Fruit fly (Drosophila melanogaster) ovary, adult (tissue): Measurements from ENCODE around the gene bin.

Experiments
- CG17801 ChIP-seq: fragments of 200-800 bp; optimal IDR thresholded peaks from 2 replicates; lab custom pipeline; 2019; ENCODE audit warnings: missing biosample characterization, mild to moderate bottlenecking, missing genetic modification characterization, moderate library complexity; ENCODE audit not compliant: partially characterized antibody

bin gene

dm6 chr3L:6990288-6990687, at the start of gene bin:
Gene bin (plus strand): TSS chr3L:6990622.
- TF ChIP-seq CG17801 = no peak

- no peak for TF ChIP-seq CG17801
Measured at dm6 chr3L:6942103-6942830, 48.2 kb upstream of the bin start.

- no peak for TF ChIP-seq CG17801
Measured at dm6 chr3L:6942831-6943114, 47.6 kb upstream of the bin start, which contains the start of gene tow. Gene tow (plus strand): TSS chr3L:6942856.

- TF ChIP-seq CG17801 = no peak
Measured at dm6 chr3L:6943204-6943947, 47.0 kb upstream of the bin start.

- no peak for TF ChIP-seq CG17801
Measured at dm6 chr3L:6943948-6944319, 46.5 kb upstream of the bin start.

dm6 chr3L:6945357-6945756, 45.1 kb upstream of the bin start:
- TF ChIP-seq CG17801 = no peak

- no peak for TF ChIP-seq CG17801
Measured at dm6 chr3L:6947188-6947971, 43.0 kb upstream of the bin start.

dm6 chr3L:6955254-6956229, 34.9 kb upstream of the bin start, which contains the start of the genes CG10077 and CG9948:
Gene CG10077 (minus strand): TSS chr3L:6955904.
Gene CG9948 (plus strand): TSS chr3L:6955991.
- TF ChIP-seq CG17801 = peak; percentile 94

dm6 chr3L:6957753-6958420, 32.5 kb upstream of the bin start, which contains the start of the genes Uqcc1 and Surf1:
Gene Uqcc1 (minus strand): TSS chr3L:6958108.
Gene Surf1 (plus strand): TSS chr3L:6958346.
- no peak for TF ChIP-seq CG17801

dm6 chr3L:6961992-6962570, 28.3 kb upstream of the bin start:
- no peak for TF ChIP-seq CG17801

- no peak for TF ChIP-seq CG17801
Measured at dm6 chr3L:6963175-6963574, 27.2 kb upstream of the bin start.

- TF ChIP-seq CG17801 = no peak
Measured at dm6 chr3L:6963792-6964487, 26.5 kb upstream of the bin start.

dm6 chr3L:6964488-6965152, 25.8 kb upstream of the bin start, which contains the start of gene sgl:
Gene sgl (minus strand): TSS chr3L:6964758.
- TF ChIP-seq CG17801 = peak; percentile 74

- TF ChIP-seq CG17801 = no peak
Measured at dm6 chr3L:6967797-6968196, 22.6 kb upstream of the bin start, which contains the start of gene CG10064. Gene CG10064 (minus strand): TSS chr3L:6967897.
